Fruit fly (Drosophila melanogaster) S2 (cell line): Measurements from ENCODE around the gene PAN3.

Experiments
- CG8478 ChIP-seq: fragments of >200 bp; optimal IDR thresholded peaks from 2 replicates; lab custom pipeline; 2018
- CTCF ChIP-seq, 2 experiments: fragments of >200 bp; optimal IDR thresholded peaks; 2 replicates each; lab custom pipeline; 2018

The PAN3 gene

DNA sequence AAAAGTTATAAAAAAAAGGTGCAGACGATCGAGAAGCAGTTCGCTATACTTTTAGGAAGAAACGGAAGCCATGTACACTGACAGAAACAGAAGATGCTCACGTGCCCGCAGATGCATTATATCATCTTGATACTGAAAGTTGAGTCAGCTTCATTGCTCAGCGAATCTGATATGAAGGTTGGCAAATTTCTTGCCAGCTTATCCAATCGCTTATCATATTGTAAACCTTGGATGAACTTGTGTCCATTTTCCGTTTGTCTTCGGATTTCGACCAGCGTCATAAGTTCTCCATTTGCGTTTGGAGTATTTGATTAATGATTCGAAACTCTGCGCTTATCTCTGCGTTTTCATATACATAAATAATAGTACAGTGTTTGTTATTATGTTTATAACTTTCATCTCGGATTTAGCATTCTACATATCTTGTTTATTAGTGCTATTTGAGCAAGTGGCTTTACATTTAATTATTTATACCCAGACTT, 54.8 kb downstream of the PAN3 start:
- TF ChIP-seq CTCF (optimal IDR thresholded peaks at IDR 0.05; lab: Kevin White, UChicago) (no peak), CG8478 (lab: Kevin White, UChicago) (no peak)

DNA sequence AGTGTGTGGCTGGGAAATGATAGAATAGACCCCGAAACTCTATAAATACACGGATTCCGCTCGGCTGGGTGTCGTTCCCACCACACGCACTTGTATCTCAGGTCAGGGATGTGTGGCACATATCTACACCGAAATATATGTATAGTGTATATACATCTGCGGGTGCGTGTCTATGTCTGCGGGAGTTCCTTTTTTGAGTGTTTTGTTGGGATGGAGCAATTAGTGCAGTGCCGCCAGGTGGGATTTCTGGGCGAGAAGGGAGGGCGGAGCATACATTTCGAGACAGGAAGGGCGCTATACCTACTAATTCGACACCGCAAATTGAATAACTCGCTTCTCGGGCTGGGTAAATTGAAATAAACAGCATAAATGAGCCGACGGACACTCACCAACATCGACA, 55.5 kb downstream of the PAN3 start:
- no peak for TF ChIP-seq CTCF (optimal IDR thresholded peaks at IDR 0.05; lab: Kevin White, UChicago)

DNA sequence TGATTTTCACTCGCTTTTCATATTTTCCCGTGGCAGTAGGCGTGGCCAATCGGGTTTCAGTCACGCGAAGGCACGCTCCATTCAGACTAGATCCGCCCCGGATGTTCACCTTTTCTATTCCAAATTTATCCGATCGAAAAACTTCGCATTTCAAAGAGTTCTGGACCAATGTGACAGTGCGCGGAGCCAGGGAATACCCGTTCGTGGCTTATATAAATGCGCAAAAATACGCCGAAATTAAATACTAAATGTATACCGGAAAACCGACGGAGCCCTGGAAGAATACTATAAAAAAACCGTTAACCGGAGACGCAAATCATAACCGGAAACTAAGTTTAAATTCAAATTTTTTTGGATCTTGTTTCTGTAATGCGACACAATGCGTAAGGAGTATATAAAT, 56.6 kb downstream of the PAN3 start, which contains the start of gene promL:
TSS of gene promL (minus strand) at position 181 of the 400 bp plus-strand sequence.
- TF ChIP-seq CG8478 (lab: Kevin White, UChicago) (no peak), CTCF (optimal IDR thresholded peaks at IDR 0.05; lab: Kevin White, UChicago) (no peak)

DNA sequence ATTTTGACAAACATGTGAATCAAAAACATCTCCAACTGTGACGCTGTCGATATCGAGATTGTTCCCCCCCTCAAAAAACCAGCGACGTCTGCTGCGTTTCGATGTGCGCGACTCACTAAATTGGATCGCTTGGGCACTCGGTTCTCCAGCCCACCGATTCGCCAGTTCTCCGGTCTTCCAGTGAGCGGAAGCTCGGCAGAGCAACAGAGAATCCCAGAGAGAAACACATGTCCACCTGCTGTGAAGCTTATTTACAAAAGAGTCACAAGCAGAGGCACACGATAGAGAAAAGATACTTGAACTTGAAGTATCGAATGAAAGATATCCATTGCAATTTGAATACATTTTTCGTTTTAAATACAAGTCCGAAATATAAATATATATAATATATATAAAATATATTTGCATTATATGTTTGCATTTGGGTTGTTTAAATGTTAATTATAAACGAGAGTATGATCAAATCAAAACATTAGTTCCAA, 63.2 kb downstream of the PAN3 start:
- TF ChIP-seq CG8478 (lab: Kevin White, UChicago) (no peak), CTCF (optimal IDR thresholded peaks at IDR 0.05; lab: Kevin White, UChicago) (no peak)
